Worm (Caenorhabditis elegans) whole organism, L2 larva: ENCODE results near the gene srlf-4.

ENCODE experiments used
- ceh-16 ChIP-seq: fragments of 150-350 bp; optimal IDR thresholded peaks from 2 replicates; lab custom pipeline; 2014; ENCODE audit warnings: missing biosample characterization, missing genetic modification characterization
- elt-3 ChIP-seq: sonication (generic microtip); optimal IDR thresholded peaks from 2 replicates; lab custom pipeline; 2017; ENCODE audit warnings: missing biosample characterization, missing genetic modification characterization
- gmeb-1 ChIP-seq: fragments of 150-350 bp; optimal IDR thresholded peaks from 2 replicates; lab custom pipeline; 2014; ENCODE audit warnings: missing biosample characterization, missing genetic modification characterization
- lin-13 ChIP-seq: fragments of 150-350 bp; optimal IDR thresholded peaks from 2 replicates; lab custom pipeline; 2014; ENCODE audit warnings: missing biosample characterization, missing genetic modification reagents, missing genetic modification characterization
- lin-39 ChIP-seq: fragments of 150-350 bp; optimal IDR thresholded peaks from 2 replicates; lab custom pipeline; 2014; ENCODE audit warnings: missing biosample characterization, missing genetic modification reagents, missing genetic modification characterization
- nhr-11 ChIP-seq: fragments of 150-350 bp; optimal IDR thresholded peaks from 2 replicates; lab custom pipeline; 2014; ENCODE audit warnings: missing biosample characterization, missing genetic modification characterization
- nhr-25 ChIP-seq: fragments of 150-350 bp; sonication (generic microtip); optimal IDR thresholded peaks from 3 replicates; lab custom pipeline; 2014; ENCODE audit warnings: missing biosample characterization, missing genetic modification characterization
- nhr-77 ChIP-seq: fragments of 150-350 bp; optimal IDR thresholded peaks from 2 replicates; lab custom pipeline; 2014; ENCODE audit warnings: missing biosample characterization, missing genetic modification characterization
- skn-1 ChIP-seq: sonication (generic microtip); optimal IDR thresholded peaks from 2 replicates; lab custom pipeline; 2017; ENCODE audit warnings: missing biosample characterization, missing genetic modification characterization
- unc-55 ChIP-seq: fragments of 150-350 bp; sonication (generic microtip); optimal IDR thresholded peaks from 3 replicates; lab custom pipeline; 2014; ENCODE audit warnings: missing biosample characterization, missing genetic modification reagents, missing genetic modification characterization
- zag-1 ChIP-seq: fragments of 150-350 bp; optimal IDR thresholded peaks from 2 replicates; lab custom pipeline; 2014; ENCODE audit warnings: missing biosample characterization, missing genetic modification characterization
- ztf-1 ChIP-seq: fragments of 200-800 bp; sonication (Bioruptor generic); conservative IDR thresholded peaks from 2 replicates; pipeline ENCODE4 v1.3.6; 2022; ENCODE audit warnings: missing genetic modification characterization, missing compliant biosample characterization
- ztf-11 ChIP-seq: sonication (generic microtip); optimal IDR thresholded peaks from 2 replicates; lab custom pipeline; 2017; ENCODE audit warnings: missing biosample characterization, missing genetic modification characterization

DNA sequence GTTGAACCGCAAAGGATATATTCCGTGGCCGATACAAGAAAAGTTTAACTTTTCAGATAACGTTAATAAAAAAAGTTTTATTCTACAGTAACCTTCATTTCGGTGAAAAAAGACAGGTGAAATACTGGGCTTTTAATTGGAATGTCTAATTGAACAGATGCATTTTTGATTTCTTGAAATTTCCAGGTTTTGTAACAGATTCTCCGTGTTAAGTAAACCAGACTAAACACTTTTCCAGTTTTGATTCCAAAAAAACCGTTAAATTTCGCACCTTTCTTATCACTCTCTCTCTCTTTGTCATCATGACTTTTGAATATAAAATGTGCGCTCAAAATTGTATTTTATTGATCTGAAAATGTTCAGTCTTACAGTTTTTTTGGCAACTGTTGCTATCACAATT lies 6.0 kb downstream of the srlf-4 start, which contains the start of gene C32H11.3:
- no peak for TF ChIP-seq elt-3 (tag; lab: Kevin White, UChicago)
- TF ChIP-seq skn-1, result no peak
- no peak for TF ChIP-seq lin-13 (GFP tag; lab: Kevin White, UChicago)
- TF ChIP-seq nhr-25, result no peak
- TF ChIP-seq unc-55, result no peak
- no peak for TF ChIP-seq gmeb-1 (tag; lab: Kevin White, UChicago)
- no peak for TF ChIP-seq zag-1 (tag; lab: Kevin White, UChicago)
- no peak for TF ChIP-seq lin-39
- TF ChIP-seq ceh-16 (tag; lab: Kevin White, UChicago), result no peak
- no peak for TF ChIP-seq ztf-11 (tag; lab: Kevin White, UChicago)
- no peak for TF ChIP-seq nhr-11 (tag; lab: Kevin White, UChicago)
- TF ChIP-seq nhr-77 (tag; lab: Kevin White, UChicago), result no peak
- no peak for TF ChIP-seq ztf-1 (GFP tag; lab: Robert Waterston, UW)
